Worm (Caenorhabditis elegans): ENCODE measurements around the gene F45E1.5.

The F45E1.5 gene

ce11 chrX:7954328-7954727 is 22.2 kb upstream of the F45E1.5 start, which contains the start of gene dct-1:
TSS of gene dct-1 (plus strand) at chrX:7954354.
- TF ChIP-seq ztf-23 (GFP tag; IDR thresholded peaks at IDR 0.05) (no peak), cog-1 (tag; optimal IDR thresholded peaks at IDR 0.05) (no peak), ztf-29 (GFP tag; IDR thresholded peaks at IDR 0.05) (no peak), med-1 (GFP tag; optimal IDR thresholded peaks at IDR 0.05; ENCODE audit: insufficient read depth) (no peak), klf-2 (GFP tag; conservative IDR thresholded peaks at IDR 0.05) (no peak)

- TF ChIP-seq cog-1 (tag; optimal IDR thresholded peaks at IDR 0.05), result no peak
Measured at ce11 chrX:7956449-7956848, 20.1 kb upstream of the F45E1.5 start.

- TF ChIP-seq ztf-23 (GFP tag; IDR thresholded peaks at IDR 0.05), result no peak
- no peak for TF ChIP-seq T22C8.4 (GFP tag; IDR thresholded peaks at IDR 0.05)
- no peak for TF ChIP-seq tab-1 (GFP tag; IDR thresholded peaks at IDR 0.05)
- TF ChIP-seq klf-2 (GFP tag; conservative IDR thresholded peaks at IDR 0.05), result no peak
Measured at ce11 chrX:7958203-7958602, 18.3 kb upstream of the F45E1.5 start, which contains the start of gene sfxn-2. TSS of gene sfxn-2 (minus strand) at chrX:7958303.

DNA sequence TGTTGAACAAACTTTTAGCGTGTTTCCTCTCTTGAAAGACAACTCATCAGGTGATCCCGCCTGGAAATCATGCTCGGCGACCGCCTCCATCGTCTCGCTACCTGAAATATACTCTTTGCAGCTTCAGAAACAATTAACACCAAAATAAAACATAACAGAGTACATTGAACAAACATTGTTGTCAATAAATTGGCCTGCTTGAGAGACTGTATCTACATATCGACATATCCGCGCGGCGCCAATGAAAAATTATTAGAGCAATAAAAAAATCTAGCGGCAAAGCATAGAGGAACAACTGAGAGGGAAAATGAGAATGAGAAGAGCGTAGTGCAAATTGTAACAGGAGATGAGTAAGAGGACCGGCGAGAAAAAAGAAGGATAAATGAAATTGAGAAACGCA is 14.9 kb upstream of the F45E1.5 start, which contains the start of gene sem-5:
Gene sem-5, minus strand, starts transcription at position 101 of the 400 bp plus-strand sequence.
- TF ChIP-seq T22C8.4 (GFP tag; IDR thresholded peaks at IDR 0.05) (no peak), med-1 (GFP tag; optimal IDR thresholded peaks at IDR 0.05; ENCODE audit: insufficient read depth) (no peak), klf-2 (GFP tag; conservative IDR thresholded peaks at IDR 0.05) (no peak), ref-1 (GFP tag; conservative IDR thresholded peaks at IDR 0.05) (no peak), ztf-29 (GFP tag; IDR thresholded peaks at IDR 0.05) (no peak), cog-1 (tag; optimal IDR thresholded peaks at IDR 0.05) (no peak)

- TF ChIP-seq med-1 (GFP tag; optimal IDR thresholded peaks at IDR 0.05; ENCODE audit: insufficient read depth), result no peak
- TF ChIP-seq klf-2 (GFP tag; conservative IDR thresholded peaks at IDR 0.05), result no peak
- no peak for TF ChIP-seq ref-1 (GFP tag; conservative IDR thresholded peaks at IDR 0.05)
- TF ChIP-seq T22C8.4 (GFP tag; IDR thresholded peaks at IDR 0.05), result no peak
- TF ChIP-seq ztf-29 (GFP tag; IDR thresholded peaks at IDR 0.05), result no peak
- TF ChIP-seq ztf-23 (GFP tag; IDR thresholded peaks at IDR 0.05), result no peak
- 0 out of 2 replicates have a peak, but pooled peaks have one; percentile 58 for TF ChIP-seq flt-1 (GFP tag; IDR thresholded peaks at IDR 0.05)
- no peak for TF ChIP-seq cog-1 (tag; optimal IDR thresholded peaks at IDR 0.05)
- 0 out of 2 replicates have a peak, but pooled peaks have one; percentile 29 for TF ChIP-seq tab-1 (GFP tag; IDR thresholded peaks at IDR 0.05)
Measured at ce11 chrX:7962056-7962485, 14.4 kb upstream of the F45E1.5 start.

DNA sequence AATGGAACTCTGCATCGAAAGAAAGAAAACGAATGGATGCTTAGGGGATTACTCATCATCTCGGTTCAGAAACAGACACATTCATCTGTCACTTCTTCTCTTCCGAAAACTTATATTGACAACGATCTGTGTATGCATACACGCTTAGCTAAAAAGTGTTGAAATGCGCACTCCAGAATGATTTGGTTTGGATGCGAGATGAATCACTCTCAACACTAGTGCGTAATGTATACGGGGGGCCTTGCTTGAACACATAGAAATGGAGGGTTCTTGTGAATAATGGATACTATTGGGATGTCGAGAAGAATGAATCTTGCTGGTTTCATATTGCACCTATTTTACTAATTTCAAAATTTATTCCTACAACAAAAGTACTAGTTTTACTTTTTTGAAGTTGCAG is 12.5 kb upstream of the F45E1.5 start:
- no peak for TF ChIP-seq ref-1 (GFP tag; conservative IDR thresholded peaks at IDR 0.05)
- TF ChIP-seq cog-1 (tag; optimal IDR thresholded peaks at IDR 0.05), result no peak
- no peak for TF ChIP-seq ztf-29 (GFP tag; IDR thresholded peaks at IDR 0.05)

DNA sequence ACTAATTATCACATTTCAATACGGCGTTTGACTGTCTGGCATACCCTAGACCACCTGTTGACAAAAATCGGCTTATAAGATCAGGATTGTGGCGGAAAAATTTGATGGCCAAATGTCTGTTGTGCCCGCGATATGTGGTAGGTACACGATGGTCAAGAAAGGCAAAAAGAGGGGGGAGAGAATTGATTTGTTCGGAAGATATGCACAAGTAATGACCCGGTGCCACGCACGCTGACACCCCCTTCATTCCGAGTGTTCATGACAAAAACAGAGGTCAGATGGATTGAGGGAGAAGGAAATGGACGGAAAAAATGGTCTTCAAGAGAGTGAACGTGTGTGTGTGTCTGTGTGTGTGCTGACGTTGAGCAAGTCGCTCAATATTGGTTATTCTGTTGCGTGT is 11.1 kb upstream of the F45E1.5 start:
- TF ChIP-seq med-1 (GFP tag; optimal IDR thresholded peaks at IDR 0.05; ENCODE audit: insufficient read depth) (no peak), ztf-29 (GFP tag; IDR thresholded peaks at IDR 0.05) (no peak), klf-2 (GFP tag; conservative IDR thresholded peaks at IDR 0.05) (no peak), tab-1 (GFP tag; IDR thresholded peaks at IDR 0.05) (no peak), T22C8.4 (GFP tag; IDR thresholded peaks at IDR 0.05) (no peak), ztf-23 (GFP tag; IDR thresholded peaks at IDR 0.05) (no peak), ref-1 (GFP tag; conservative IDR thresholded peaks at IDR 0.05) (no peak), flt-1 (GFP tag; IDR thresholded peaks at IDR 0.05) (no peak), cog-1 (tag; optimal IDR thresholded peaks at IDR 0.05) (no peak)

DNA sequence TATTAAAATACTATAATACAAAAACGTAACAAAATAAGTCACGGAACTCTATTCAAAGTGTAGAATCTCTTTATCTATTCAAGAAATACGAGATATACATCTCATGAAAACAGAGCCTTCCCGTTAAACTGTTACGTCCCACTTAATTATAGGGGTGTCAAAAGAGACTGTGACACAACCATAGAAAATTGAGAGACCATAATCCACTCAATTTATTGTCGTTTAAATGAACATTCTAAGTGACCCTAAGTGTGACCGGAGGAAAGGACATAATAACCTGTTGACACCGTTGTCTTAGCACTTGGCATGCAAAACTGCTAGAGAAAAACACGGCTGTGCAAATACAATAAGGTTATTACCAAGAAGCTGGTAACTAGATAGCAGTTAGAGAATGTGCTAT is 8.0 kb upstream of the F45E1.5 start:
- TF ChIP-seq cog-1 (tag; optimal IDR thresholded peaks at IDR 0.05) (no peak), ztf-23 (GFP tag; IDR thresholded peaks at IDR 0.05) (no peak), ztf-29 (GFP tag; IDR thresholded peaks at IDR 0.05) (no peak), flt-1 (GFP tag; IDR thresholded peaks at IDR 0.05) (no peak)

ce11 chrX:7975741-7976140 is 759 bp upstream of the F45E1.5 start:
- no peak for TF ChIP-seq tab-1 (GFP tag; IDR thresholded peaks at IDR 0.05)
- no peak for TF ChIP-seq cog-1 (tag; optimal IDR thresholded peaks at IDR 0.05)
- no peak for TF ChIP-seq flt-1 (GFP tag; IDR thresholded peaks at IDR 0.05)
- TF ChIP-seq T22C8.4 (GFP tag; IDR thresholded peaks at IDR 0.05), result no peak
- no peak for TF ChIP-seq med-1 (GFP tag; optimal IDR thresholded peaks at IDR 0.05; ENCODE audit: insufficient read depth)
- TF ChIP-seq ztf-23 (GFP tag; IDR thresholded peaks at IDR 0.05), result no peak
- TF ChIP-seq ztf-29 (GFP tag; IDR thresholded peaks at IDR 0.05), result no peak
- TF ChIP-seq ref-1 (GFP tag; conservative IDR thresholded peaks at IDR 0.05), result no peak
- no peak for TF ChIP-seq klf-2 (GFP tag; conservative IDR thresholded peaks at IDR 0.05)

DNA sequence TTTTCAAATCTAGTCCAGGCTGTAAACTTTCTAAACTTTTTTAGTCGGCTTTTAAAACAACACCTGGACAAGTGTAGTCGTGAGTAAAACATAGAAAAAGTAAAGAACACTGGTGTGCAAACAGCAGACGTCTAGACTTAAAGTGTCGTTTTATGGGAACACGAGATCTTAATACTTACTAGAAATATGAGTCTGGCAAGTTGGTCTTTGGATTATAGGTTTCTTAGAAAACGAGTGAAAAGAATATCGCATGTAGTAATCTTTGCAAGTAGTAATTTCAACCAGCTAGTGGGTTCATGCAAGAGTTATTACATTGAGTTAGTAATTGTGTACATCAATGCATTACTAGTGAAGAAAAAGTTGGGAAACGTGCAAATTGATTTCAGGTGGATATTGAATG is 952 bp downstream of the F45E1.5 start:
- TF ChIP-seq ref-1 (GFP tag; conservative IDR thresholded peaks at IDR 0.05), result no peak
- no peak for TF ChIP-seq flt-1 (GFP tag; IDR thresholded peaks at IDR 0.05)
- no peak for TF ChIP-seq ztf-23 (GFP tag; IDR thresholded peaks at IDR 0.05)
- no peak for TF ChIP-seq ztf-29 (GFP tag; IDR thresholded peaks at IDR 0.05)
- no peak for TF ChIP-seq klf-2 (GFP tag; conservative IDR thresholded peaks at IDR 0.05)
- no peak for TF ChIP-seq med-1 (GFP tag; optimal IDR thresholded peaks at IDR 0.05; ENCODE audit: insufficient read depth)
- no peak for TF ChIP-seq T22C8.4 (GFP tag; IDR thresholded peaks at IDR 0.05)
- no peak for TF ChIP-seq tab-1 (GFP tag; IDR thresholded peaks at IDR 0.05)
- TF ChIP-seq cog-1 (tag; optimal IDR thresholded peaks at IDR 0.05), result no peak

DNA sequence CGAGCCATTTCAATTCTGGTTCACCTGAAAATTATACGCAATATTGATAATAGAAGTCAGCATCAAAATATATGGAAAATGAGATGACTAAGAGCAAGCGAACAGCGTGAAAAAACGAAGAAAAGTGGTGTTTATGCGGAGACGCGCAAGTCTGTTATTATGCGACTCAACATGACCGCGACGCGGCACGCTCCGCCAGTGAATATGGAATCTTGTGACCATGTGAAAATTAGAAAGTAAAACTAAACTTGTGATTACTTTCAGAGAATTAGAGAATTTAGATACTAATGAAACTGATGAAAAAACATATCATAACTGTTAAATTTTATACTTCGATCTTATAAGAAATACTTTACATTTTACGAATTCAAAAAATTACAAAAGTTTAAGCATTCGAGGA is 5.5 kb downstream of the F45E1.5 start, which contains the start of gene his-71:
Gene his-71, minus strand, starts transcription at position 24 of the 400 bp plus-strand sequence.
- no peak for TF ChIP-seq med-1 (GFP tag; optimal IDR thresholded peaks at IDR 0.05; ENCODE audit: insufficient read depth)
- TF ChIP-seq ztf-29 (GFP tag; IDR thresholded peaks at IDR 0.05), result no peak
- TF ChIP-seq ref-1 (GFP tag; conservative IDR thresholded peaks at IDR 0.05), result no peak
